Worm (Caenorhabditis elegans): ENCODE data around the gene apn-1.

DNA sequence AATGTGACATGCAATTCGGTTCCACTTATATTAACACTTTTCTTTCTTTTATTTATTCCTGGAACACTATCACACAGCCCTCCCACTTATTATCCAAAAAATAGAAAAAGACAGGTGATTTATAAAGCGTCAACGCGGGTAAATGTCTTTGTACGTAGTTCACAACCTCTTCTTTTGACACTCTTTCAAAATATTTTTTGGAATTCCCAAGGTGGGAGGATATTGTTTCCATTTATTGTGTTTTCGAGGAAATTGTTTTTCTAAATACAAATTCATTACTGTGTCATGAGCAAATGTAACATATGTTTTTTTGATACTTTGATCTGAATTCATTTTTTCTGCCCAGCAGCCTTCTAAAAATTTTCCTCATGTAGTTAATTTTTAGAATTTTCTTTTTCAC, 10.5 kb downstream of the apn-1 start:
- TF ChIP-seq lin-13 (tag; optimal IDR thresholded peaks at IDR 0.05) (no peak), unc-62 (GFP tag; optimal IDR thresholded peaks at IDR 0.05) (no peak), snpc-4 (tag; optimal IDR thresholded peaks at IDR 0.05) (no peak), hlh-1 (tag; optimal IDR thresholded peaks at IDR 0.05) (no peak), nhr-28 (tag; optimal IDR thresholded peaks at IDR 0.05) (no peak), ces-1 (GFP tag; optimal IDR thresholded peaks at IDR 0.05) (no peak), bed-3 (GFP tag; optimal IDR thresholded peaks at IDR 0.05) (no peak), nhr-12 (tag; optimal IDR thresholded peaks at IDR 0.05) (no peak), nhr-237 (tag; optimal IDR thresholded peaks at IDR 0.05) (no peak), ztf-11 (tag; optimal IDR thresholded peaks at IDR 0.05) (no peak), blmp-1 (tag; optimal IDR thresholded peaks at IDR 0.05) (no peak)

Measured in whole organism, mixed stage, embryonic.